Worm (Caenorhabditis elegans) whole organism, late embryonic: ENCODE results near the gene fipr-1.

ENCODE experiments used
- C08G9.2 ChIP-seq: sonication (generic microtip); optimal IDR thresholded peaks from 2 replicates; lab custom pipeline; 2016; ENCODE audit warnings: mild to moderate bottlenecking, missing genetic modification characterization, moderate library complexity, missing compliant biosample characterization
- K02D7.2 ChIP-seq: sonication (generic microtip); optimal IDR thresholded peaks from 2 replicates; lab custom pipeline; 2017; ENCODE audit warnings: mild to moderate bottlenecking, missing genetic modification characterization, missing compliant biosample characterization
- K09A11.1 ChIP-seq: sonication (generic microtip); optimal IDR thresholded peaks from 2 replicates; lab custom pipeline; 2017; ENCODE audit warnings: antibody characterized with exemption, mild to moderate bottlenecking, missing genetic modification characterization, missing compliant biosample characterization; ENCODE audit not compliant: insufficient read depth
- Y22D7AL.16 ChIP-seq: sonication (generic microtip); optimal IDR thresholded peaks from 2 replicates; lab custom pipeline; 2016; ENCODE audit warnings: missing genetic modification characterization, missing compliant biosample characterization
- ceh-14 ChIP-seq: sonication (generic microtip); optimal IDR thresholded peaks from 2 replicates; lab custom pipeline; 2016; ENCODE audit warnings: missing genotype, missing genetic modification characterization, missing compliant biosample characterization
- ceh-19 ChIP-seq: fragments of 200-800 bp; sonication (Bioruptor generic); optimal IDR thresholded peaks from 2 replicates; lab custom pipeline; 2018; ENCODE audit warnings: mild to moderate bottlenecking, missing genetic modification characterization, missing compliant biosample characterization
- ceh-2 ChIP-seq: sonication (generic microtip); optimal IDR thresholded peaks from 2 replicates; lab custom pipeline; 2016; ENCODE audit warnings: missing genotype, missing genetic modification characterization, missing compliant biosample characterization
- ceh-22 ChIP-seq: sonication (generic microtip); optimal IDR thresholded peaks from 2 replicates; lab custom pipeline; 2017; ENCODE audit warnings: missing biosample characterization, missing genetic modification characterization
- ceh-30 ChIP-seq: fragments of 150-350 bp; optimal IDR thresholded peaks from 2 replicates; lab custom pipeline; 2014; ENCODE audit warnings: missing biosample characterization, missing genetic modification characterization
- ceh-31 ChIP-seq: sonication (generic microtip); optimal IDR thresholded peaks from 2 replicates; lab custom pipeline; 2016; ENCODE audit warnings: missing genetic modification characterization, missing compliant biosample characterization
- ceh-34 ChIP-seq: sonication (generic microtip); optimal IDR thresholded peaks from 2 replicates; lab custom pipeline; 2016; ENCODE audit warnings: mild to moderate bottlenecking, missing genetic modification characterization, missing compliant biosample characterization
- ceh-48 ChIP-seq: sonication (generic microtip); optimal IDR thresholded peaks from 2 replicates; lab custom pipeline; 2016; ENCODE audit warnings: missing genetic modification characterization, inconsistent platforms, missing compliant biosample characterization
- ceh-6 ChIP-seq: fragments of 200-800 bp; sonication (Bioruptor generic); optimal IDR thresholded peaks from 2 replicates; lab custom pipeline; 2018; ENCODE audit warnings: mild to moderate bottlenecking, missing genetic modification characterization, missing compliant biosample characterization
- ceh-9 ChIP-seq: sonication (generic microtip); optimal IDR thresholded peaks from 2 replicates; lab custom pipeline; 2016; ENCODE audit warnings: mild to moderate bottlenecking, missing genetic modification characterization, inconsistent platforms, missing compliant biosample characterization
- che-1 ChIP-seq: sonication (generic microtip); optimal IDR thresholded peaks from 2 replicates; lab custom pipeline; 2016; ENCODE audit warnings: mild to moderate bottlenecking, missing genetic modification characterization, missing compliant biosample characterization
- dmd-4 ChIP-seq: sonication (generic microtip); optimal IDR thresholded peaks from 2 replicates; lab custom pipeline; 2016; ENCODE audit warnings: borderline replicate concordance, missing genetic modification characterization, missing compliant biosample characterization
- elt-2 ChIP-seq: sonication (generic microtip); optimal IDR thresholded peaks from 2 replicates; lab custom pipeline; 2016; ENCODE audit warnings: missing genetic modification reagents, missing genetic modification characterization, missing compliant biosample characterization
- fkh-10 ChIP-seq: fragments of 150-350 bp; optimal IDR thresholded peaks from 2 replicates; lab custom pipeline; 2014; ENCODE audit warnings: missing biosample characterization, missing genetic modification reagents, missing genetic modification characterization
- hlh-13 ChIP-seq: fragments of 200-800 bp; sonication (Bioruptor generic); optimal IDR thresholded peaks from 2 replicates; lab custom pipeline; 2018; ENCODE audit warnings: mild to moderate bottlenecking, missing genetic modification characterization, missing compliant biosample characterization
- hlh-30 ChIP-seq: sonication (generic microtip); optimal IDR thresholded peaks from 2 replicates; lab custom pipeline; 2017; ENCODE audit warnings: antibody characterized with exemption, missing genetic modification characterization, missing compliant biosample characterization; ENCODE audit not compliant: insufficient read depth
- lim-6 ChIP-seq: sonication (generic microtip); optimal IDR thresholded peaks from 2 replicates; lab custom pipeline; 2016; ENCODE audit warnings: missing genetic modification characterization, missing compliant biosample characterization
- lin-11 ChIP-seq: fragments of 200-800 bp; sonication (Bioruptor generic); optimal IDR thresholded peaks from 2 replicates; lab custom pipeline; 2018; ENCODE audit warnings: mild to moderate bottlenecking, missing genetic modification characterization, missing compliant biosample characterization
- madf-2 ChIP-seq: sonication (generic microtip); optimal IDR thresholded peaks from 2 replicates; lab custom pipeline; 2017; ENCODE audit warnings: missing genetic modification characterization, missing compliant biosample characterization
- nfya-1 ChIP-seq: sonication (generic microtip); optimal IDR thresholded peaks from 2 replicates; lab custom pipeline; 2017; ENCODE audit warnings: missing genetic modification characterization, mild to moderate bottlenecking, missing compliant biosample characterization, antibody characterized with exemption, moderate library complexity
- nhr-11 ChIP-seq: fragments of 150-350 bp; optimal IDR thresholded peaks from 2 replicates; lab custom pipeline; 2014; ENCODE audit warnings: missing biosample characterization, missing genetic modification characterization
- nhr-232 ChIP-seq: sonication (generic microtip); optimal IDR thresholded peaks from 2 replicates; lab custom pipeline; 2016; ENCODE audit warnings: missing genetic modification characterization, missing compliant biosample characterization
- npax-4 ChIP-seq: sonication (generic microtip); optimal IDR thresholded peaks from 2 replicates; lab custom pipeline; 2016; ENCODE audit warnings: missing genetic modification characterization, missing compliant biosample characterization
- odd-2 ChIP-seq: sonication (generic microtip); optimal IDR thresholded peaks from 2 replicates; lab custom pipeline; 2017; ENCODE audit warnings: antibody characterized with exemption, mild to moderate bottlenecking, missing genetic modification characterization, missing compliant biosample characterization
- pat-9 ChIP-seq: fragments of 200-800 bp; sonication (Bioruptor generic); optimal IDR thresholded peaks from 2 replicates; lab custom pipeline; 2018; ENCODE audit warnings: mild to moderate bottlenecking, missing genetic modification characterization, moderate library complexity, missing compliant biosample characterization
- pha-2 ChIP-seq: sonication (generic microtip); optimal IDR thresholded peaks from 2 replicates; lab custom pipeline; 2017; ENCODE audit warnings: mild to moderate bottlenecking, missing genetic modification characterization, missing compliant biosample characterization
- rnt-1 ChIP-seq: sonication (generic microtip); optimal IDR thresholded peaks from 2 replicates; lab custom pipeline; 2016; ENCODE audit warnings: missing genetic modification characterization, missing compliant biosample characterization
- sdc-2 ChIP-seq: sonication (generic microtip); optimal IDR thresholded peaks from 2 replicates; lab custom pipeline; 2016; ENCODE audit warnings: missing genotype, missing genetic modification characterization, missing compliant biosample characterization
- sox-2 ChIP-seq: fragments of 200-800 bp; sonication (Bioruptor generic); IDR thresholded peaks from 2 replicates; pipeline ENCODE4 v1.3.6; 2022; ENCODE audit warnings: missing genetic modification reagents, missing genetic modification characterization, missing compliant biosample characterization
- syd-9 ChIP-seq: sonication (generic microtip); optimal IDR thresholded peaks from 2 replicates; lab custom pipeline; 2016; ENCODE audit warnings: mild to moderate bottlenecking, missing genetic modification characterization, moderate library complexity, missing compliant biosample characterization
- tbx-7 ChIP-seq: sonication (generic microtip); optimal IDR thresholded peaks from 2 replicates; lab custom pipeline; 2016; ENCODE audit warnings: missing genotype, missing genetic modification characterization, missing compliant biosample characterization
- ttx-3 ChIP-seq: sonication (generic microtip); optimal IDR thresholded peaks from 2 replicates; lab custom pipeline; 2016; ENCODE audit warnings: missing genetic modification reagents, missing genetic modification characterization, missing compliant biosample characterization
- unc-42 ChIP-seq: sonication (generic microtip); optimal IDR thresholded peaks from 2 replicates; lab custom pipeline; 2016; ENCODE audit warnings: missing genotype, missing genetic modification characterization, missing compliant biosample characterization
- unc-55 ChIP-seq: sonication (generic microtip); optimal IDR thresholded peaks from 2 replicates; lab custom pipeline; 2017; ENCODE audit warnings: missing biosample characterization, missing genetic modification reagents, missing genetic modification characterization
- unc-86 ChIP-seq: sonication (generic microtip); optimal IDR thresholded peaks from 2 replicates; lab custom pipeline; 2016; ENCODE audit warnings: missing genetic modification characterization, missing compliant biosample characterization
- zip-5 ChIP-seq: sonication (generic microtip); optimal IDR thresholded peaks from 2 replicates; lab custom pipeline; 2016; ENCODE audit warnings: missing genetic modification characterization, missing compliant biosample characterization
- ztf-16 ChIP-seq: sonication (generic microtip); optimal IDR thresholded peaks from 2 replicates; lab custom pipeline; 2017; ENCODE audit warnings: missing genetic modification characterization, missing compliant biosample characterization

The fipr-1 gene

ce11 chrV:12334387-12334786, 27.2 kb downstream of the fipr-1 start:
- TF ChIP-seq unc-55 (GFP tag; lab: Kevin White, UChicago) = peak; percentile 4
- TF ChIP-seq unc-42 (tag; lab: Kevin White, UChicago) = no peak

- no peak for TF ChIP-seq nhr-232 (tag; lab: Kevin White, UChicago)
- TF ChIP-seq ceh-22 = no peak
- peak; percentile 16 for TF ChIP-seq hlh-13 (GFP tag; lab: Kevin White, UChicago)
- TF ChIP-seq ttx-3 (tag; lab: Kevin White, UChicago) = no peak
- TF ChIP-seq K02D7.2 (tag; lab: Kevin White, UChicago) = no peak
- no peak for TF ChIP-seq ceh-34
- TF ChIP-seq che-1 (tag; lab: Kevin White, UChicago) = peak; percentile 40
- no peak for TF ChIP-seq lin-11 (tag; lab: Kevin White, UChicago)
- no peak for TF ChIP-seq tbx-7 (tag; lab: Kevin White, UChicago)
- no peak for TF ChIP-seq nhr-11 (tag; lab: Kevin White, UChicago)
- no peak for TF ChIP-seq hlh-30
- TF ChIP-seq npax-4 (tag; lab: Kevin White, UChicago) = no peak
- no peak for TF ChIP-seq syd-9 (tag; lab: Kevin White, UChicago)
- TF ChIP-seq madf-2 = peak; percentile 22
- no peak for TF ChIP-seq fkh-10 (GFP tag; lab: Kevin White, UChicago)
- no peak for TF ChIP-seq ceh-48 (tag; lab: Kevin White, UChicago)
- no peak for TF ChIP-seq ceh-14 (tag; lab: Kevin White, UChicago)
- no peak for TF ChIP-seq unc-86 (tag; lab: Kevin White, UChicago)
- no peak for TF ChIP-seq Y22D7AL.16 (tag; lab: Kevin White, UChicago)
- no peak for TF ChIP-seq lim-6 (tag; lab: Kevin White, UChicago)
- no peak for TF ChIP-seq pha-2 (tag; lab: Kevin White, UChicago)
- TF ChIP-seq ceh-31 = no peak
- TF ChIP-seq ceh-19 (GFP tag; lab: Kevin White, UChicago) = no peak
Observed at ce11 chrV:12331820-12332219, 29.7 kb downstream of the fipr-1 start.

ce11 chrV:12329173-12329572, 32.4 kb downstream of the fipr-1 start:
- TF ChIP-seq unc-42 (tag; lab: Kevin White, UChicago) (peak; percentile 75), nfya-1 (tag; lab: Kevin White, UChicago) (no peak)

- TF ChIP-seq ceh-30 (tag; lab: Kevin White, UChicago) = no peak
- no peak for TF ChIP-seq unc-55 (GFP tag; lab: Kevin White, UChicago)
- no peak for TF ChIP-seq ceh-19 (GFP tag; lab: Kevin White, UChicago)
- TF ChIP-seq elt-2 (tag; lab: Kevin White, UChicago) = no peak
- TF ChIP-seq nfya-1 (tag; lab: Kevin White, UChicago) = no peak
- no peak for TF ChIP-seq ceh-9 (tag; lab: Kevin White, UChicago)
- no peak for TF ChIP-seq ceh-14 (tag; lab: Kevin White, UChicago)
- no peak for TF ChIP-seq pat-9 (tag; lab: Kevin White, UChicago)
- no peak for TF ChIP-seq ztf-16 (tag; lab: Kevin White, UChicago)
- TF ChIP-seq lin-11 (tag; lab: Kevin White, UChicago) = no peak
- TF ChIP-seq sox-2 = no peak
- no peak for TF ChIP-seq K09A11.1 (tag; lab: Kevin White, UChicago)
- no peak for TF ChIP-seq ceh-2 (tag; lab: Kevin White, UChicago)
- no peak for TF ChIP-seq rnt-1 (tag; lab: Kevin White, UChicago)
- TF ChIP-seq C08G9.2 (tag; lab: Kevin White, UChicago) = no peak
- no peak for TF ChIP-seq ceh-6 (GFP tag; lab: Kevin White, UChicago)
- no peak for TF ChIP-seq dmd-4 (tag; lab: Kevin White, UChicago)
- TF ChIP-seq zip-5 (tag; lab: Kevin White, UChicago) = no peak
- no peak for TF ChIP-seq sdc-2 (tag; lab: Kevin White, UChicago)
- TF ChIP-seq odd-2 (tag; lab: Kevin White, UChicago) = no peak
Observed at ce11 chrV:12326638-12327037, 34.9 kb downstream of the fipr-1 start.
